Worm (Caenorhabditis elegans): ENCODE results near the gene C02E7.8.

C02E7.8 gene

ce11 chrV:4889477-4889876 lies 31.1 kb downstream of the C02E7.8 start, which contains the start of gene ugt-12:
ugt-12 (minus strand) TSS chrV:4889629.
- no peak for TF ChIP-seq sox-4 (tag; optimal IDR thresholded peaks at IDR 0.05)
- no peak for TF ChIP-seq fkh-4 (tag; optimal IDR thresholded peaks at IDR 0.05; ENCODE audit: borderline replicate concordance)
- TF ChIP-seq nhr-85 (tag) = peak; percentile 74
- no peak for TF ChIP-seq nhr-19 (GFP tag; conservative IDR thresholded peaks at IDR 0.05)
- TF ChIP-seq lin-35 (GFP tag; optimal IDR thresholded peaks at IDR 0.05) = peak in 1 of 2 experiments; percentile 34
- TF ChIP-seq ets-5 (GFP tag; IDR thresholded peaks at IDR 0.05) = no peak
- TF ChIP-seq fkh-8 (tag; optimal IDR thresholded peaks at IDR 0.05) = no peak
- TF ChIP-seq jun-1 (tag; optimal IDR thresholded peaks at IDR 0.05) = no peak
- peak; percentile 48 for TF ChIP-seq nhr-71 (tag; optimal IDR thresholded peaks at IDR 0.05)
- no peak for TF ChIP-seq nhr-84 (tag; optimal IDR thresholded peaks at IDR 0.05)
- TF ChIP-seq lin-14 (GFP tag; optimal IDR thresholded peaks at IDR 0.05) = peak; percentile 61
- no peak for TF ChIP-seq lir-3 (tag; optimal IDR thresholded peaks at IDR 0.05; ENCODE audit: poor library complexity)
- no peak for TF ChIP-seq zip-4 (GFP tag; optimal IDR thresholded peaks at IDR 0.05)
- no peak for TF ChIP-seq snpc-4 (tag; optimal IDR thresholded peaks at IDR 0.05)
- TF ChIP-seq ceh-82 (tag; optimal IDR thresholded peaks at IDR 0.05) = no peak
- TF ChIP-seq ceh-90 (tag; optimal IDR thresholded peaks at IDR 0.05) = no peak
- TF ChIP-seq nhr-237 (tag; optimal IDR thresholded peaks at IDR 0.05) = no peak
- TF ChIP-seq efl-1 (optimal IDR thresholded peaks at IDR 0.05) = no peak
- TF ChIP-seq efl-1 (GFP tag; optimal IDR thresholded peaks at IDR 0.05 in 1 of 2) = no peak
- TF ChIP-seq snu-23 (GFP tag; optimal IDR thresholded peaks at IDR 0.05) = peak; percentile 26
- no peak for TF ChIP-seq alr-1 (tag; optimal IDR thresholded peaks at IDR 0.05; ENCODE audit: borderline replicate concordance)
- TF ChIP-seq hlh-17 (GFP tag; optimal IDR thresholded peaks at IDR 0.05; ENCODE audit: borderline replicate concordance) = no peak
- TF ChIP-seq ztf-4 (tag; optimal IDR thresholded peaks at IDR 0.05) = no peak
- TF ChIP-seq ama-1 (optimal IDR thresholded peaks at IDR 0.05) = no peak
- TF ChIP-seq mep-1 (tag; optimal IDR thresholded peaks at IDR 0.05) = no peak
- no peak for TF ChIP-seq sptf-1 (tag; optimal IDR thresholded peaks at IDR 0.05)
- TF ChIP-seq unc-86 (tag; optimal IDR thresholded peaks at IDR 0.05) = no peak
- no peak for TF ChIP-seq efl-3 (GFP tag; optimal IDR thresholded peaks at IDR 0.05)
- peak; percentile 49 for TF ChIP-seq elt-2 (tag; optimal IDR thresholded peaks at IDR 0.05)
- no peak for TF ChIP-seq dpl-1 (GFP tag; optimal IDR thresholded peaks at IDR 0.05)
- no peak for TF ChIP-seq mef-2 (tag; optimal IDR thresholded peaks at IDR 0.05)
- no peak for TF ChIP-seq pag-3 (tag; optimal IDR thresholded peaks at IDR 0.05; ENCODE audit: borderline replicate concordance, insufficient read depth)
- TF ChIP-seq elt-3 (tag; optimal IDR thresholded peaks at IDR 0.05) = peak in 2 of 6 experiments; percentile 10 to 37
- no peak for TF ChIP-seq pax-3 (tag; optimal IDR thresholded peaks at IDR 0.05)
- no peak for TF ChIP-seq unc-62 (GFP tag; optimal IDR thresholded peaks at IDR 0.05)
- peak; percentile 52 for TF ChIP-seq nhr-20 (tag; optimal IDR thresholded peaks at IDR 0.05)
- no peak for TF ChIP-seq C04F5.9 (tag; optimal IDR thresholded peaks at IDR 0.05)

DNA sequence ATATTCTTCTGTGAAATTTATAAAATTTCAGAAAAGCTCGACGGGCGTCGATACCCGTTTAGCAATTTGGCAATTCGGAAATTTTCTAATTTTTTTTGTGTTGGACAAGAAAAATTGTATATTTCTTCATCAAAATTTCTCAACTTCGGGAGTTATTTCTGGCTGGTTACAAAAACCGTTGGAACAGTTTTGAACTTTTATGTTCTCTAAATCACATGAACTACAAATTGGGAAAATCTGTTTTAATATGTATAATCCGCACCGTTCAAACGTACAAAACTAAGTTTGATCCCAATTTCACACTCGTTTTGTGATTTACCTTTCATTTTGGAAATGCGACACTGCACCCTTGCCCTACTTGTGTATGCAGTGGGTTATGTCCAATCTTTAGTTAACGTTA lies 35.2 kb downstream of the C02E7.8 start, which contains the start of gene T19H12.3:
TSS of gene T19H12.3 (plus strand) at position 301 of the 400 bp plus-strand sequence.
- TF ChIP-seq nhr-237 (tag; optimal IDR thresholded peaks at IDR 0.05) = no peak
- no peak for TF ChIP-seq egl-13 (tag; optimal IDR thresholded peaks at IDR 0.05)
- no peak for TF ChIP-seq fkh-8 (tag; optimal IDR thresholded peaks at IDR 0.05)
- no peak for TF ChIP-seq C04F5.9 (tag; optimal IDR thresholded peaks at IDR 0.05)
- no peak for TF ChIP-seq ceh-82 (tag; optimal IDR thresholded peaks at IDR 0.05)
- TF ChIP-seq xbp-1 (tag; optimal IDR thresholded peaks at IDR 0.05) = no peak
- TF ChIP-seq snpc-4 (tag; optimal IDR thresholded peaks at IDR 0.05) = no peak
- TF ChIP-seq unc-86 (tag; optimal IDR thresholded peaks at IDR 0.05) = no peak
- TF ChIP-seq sptf-1 (tag; optimal IDR thresholded peaks at IDR 0.05) = no peak
- TF ChIP-seq lin-14 (GFP tag; optimal IDR thresholded peaks at IDR 0.05) = no peak
- no peak for TF ChIP-seq swsn-7 (tag; optimal IDR thresholded peaks at IDR 0.05)
- TF ChIP-seq nhr-76 (tag; optimal IDR thresholded peaks at IDR 0.05) = no peak
- no peak for TF ChIP-seq mep-1 (tag; optimal IDR thresholded peaks at IDR 0.05)
- no peak for TF ChIP-seq lin-35 (GFP tag; optimal IDR thresholded peaks at IDR 0.05)
- no peak for TF ChIP-seq ceh-90 (tag; optimal IDR thresholded peaks at IDR 0.05)
